Worm (Caenorhabditis elegans) whole organism, late embryonic: ENCODE results near the gene C15F1.1.

Experiments used
- ceh-30 ChIP-seq: fragments of 150-350 bp; optimal IDR thresholded peaks from 2 replicates; lab custom pipeline; 2014; ENCODE audit warnings: missing biosample characterization, missing genetic modification characterization
- dve-1 ChIP-seq: sonication (generic microtip); optimal IDR thresholded peaks from 2 replicates; lab custom pipeline; 2017; ENCODE audit warnings: antibody characterized with exemption, mild to moderate bottlenecking, missing genetic modification characterization, missing compliant biosample characterization
- elt-2 ChIP-seq: sonication (generic microtip); optimal IDR thresholded peaks from 2 replicates; lab custom pipeline; 2016; ENCODE audit warnings: missing genetic modification reagents, missing genetic modification characterization, missing compliant biosample characterization
- gmeb-2 ChIP-seq: sonication (generic microtip); optimal IDR thresholded peaks from 2 replicates; lab custom pipeline; 2016; ENCODE audit warnings: missing genetic modification characterization, inconsistent platforms, missing compliant biosample characterization
- mec-3 ChIP-seq: sonication (generic microtip); optimal IDR thresholded peaks from 2 replicates; lab custom pipeline; 2016; ENCODE audit warnings: borderline replicate concordance, missing genetic modification characterization, missing compliant biosample characterization
- pqm-1 ChIP-seq: sonication (generic microtip); optimal IDR thresholded peaks from 2 replicates; lab custom pipeline; 2016; ENCODE audit warnings: missing genetic modification characterization, missing compliant biosample characterization
- pros-1 ChIP-seq: fragments of 150-350 bp; optimal IDR thresholded peaks from 2 replicates; lab custom pipeline; 2014; ENCODE audit warnings: missing biosample characterization, missing genetic modification reagents, missing genetic modification characterization
- zip-5 ChIP-seq: sonication (generic microtip); optimal IDR thresholded peaks from 2 replicates; lab custom pipeline; 2016; ENCODE audit warnings: missing genetic modification characterization, missing compliant biosample characterization

ce11 chrII:6992949-6993348 lies 3.3 kb downstream of the C15F1.1 start:
- TF ChIP-seq pros-1 (tag; lab: Kevin White, UChicago), result no peak
- TF ChIP-seq pqm-1, result no peak
- no peak for TF ChIP-seq elt-2
- no peak for TF ChIP-seq mec-3 (tag; lab: Kevin White, UChicago)
- TF ChIP-seq gmeb-2, result no peak
- TF ChIP-seq ceh-30 (tag; lab: Kevin White, UChicago), result no peak
- TF ChIP-seq dve-1 (tag; lab: Kevin White, UChicago), result no peak
- no peak for TF ChIP-seq zip-5 (tag; lab: Kevin White, UChicago)
